Worm (Caenorhabditis elegans): ENCODE results near the gene T19C3.4.

The T19C3.4 gene

ce11 chrIII:617467-617866 lies 2.6 kb downstream of the T19C3.4 start, which contains the start of gene T19C3.2:
Gene T19C3.2, minus strand, starts transcription at chrIII:617567.
- TF ChIP-seq ceh-16 (tag; optimal IDR thresholded peaks at IDR 0.05) (no peak), fkh-10 (GFP tag; optimal IDR thresholded peaks at IDR 0.05) (no peak), skn-1 (tag; optimal IDR thresholded peaks at IDR 0.05) (no peak), pqm-1 (tag; optimal IDR thresholded peaks at IDR 0.05) (no peak), elt-3 (tag; optimal IDR thresholded peaks at IDR 0.05) (no peak), nhr-25 (tag; optimal IDR thresholded peaks at IDR 0.05) (no peak), mdl-1 (tag; optimal IDR thresholded peaks at IDR 0.05) (no peak)

ce11 chrIII:614447-614846 lies 5.6 kb downstream of the T19C3.4 start, which contains the start of gene T19C3.3:
Gene T19C3.3, minus strand, starts transcription at chrIII:614547.
- TF ChIP-seq nhr-28 (tag; optimal IDR thresholded peaks at IDR 0.05), result no peak

- TF ChIP-seq nhr-28 (tag; optimal IDR thresholded peaks at IDR 0.05), result no peak
These were observed 7.3 kb downstream of the T19C3.4 start for ce11 chrIII:612759-613158.

- no peak for TF ChIP-seq ztf-4 (tag; optimal IDR thresholded peaks at IDR 0.05)
- no peak for TF ChIP-seq unc-39 (tag; optimal IDR thresholded peaks at IDR 0.05)
- no peak for TF ChIP-seq nhr-23 (tag; optimal IDR thresholded peaks at IDR 0.05)
- TF ChIP-seq ceh-28 (tag; optimal IDR thresholded peaks at IDR 0.05), result no peak
- no peak for TF ChIP-seq tbx-2 (tag; optimal IDR thresholded peaks at IDR 0.05)
- TF ChIP-seq egl-5 (tag; optimal IDR thresholded peaks at IDR 0.05), result no peak
- TF ChIP-seq ceh-9 (tag; optimal IDR thresholded peaks at IDR 0.05), result no peak
- no peak for TF ChIP-seq lin-15B (tag; optimal IDR thresholded peaks at IDR 0.05)
- TF ChIP-seq nhr-77 (tag; optimal IDR thresholded peaks at IDR 0.05), result no peak
- TF ChIP-seq fos-1 (tag; optimal IDR thresholded peaks at IDR 0.05), result no peak
- TF ChIP-seq ZK546.5 (tag; optimal IDR thresholded peaks at IDR 0.05), result no peak
- TF ChIP-seq mdl-1 (tag; optimal IDR thresholded peaks at IDR 0.05), result no peak
- TF ChIP-seq unc-62 (GFP tag; optimal IDR thresholded peaks at IDR 0.05), result no peak
- TF ChIP-seq elt-1 (tag; optimal IDR thresholded peaks at IDR 0.05), result no peak
- TF ChIP-seq elt-2 (tag; optimal IDR thresholded peaks at IDR 0.05), result no peak
- no peak for TF ChIP-seq nhr-28 (tag; optimal IDR thresholded peaks at IDR 0.05)
These were observed 8.2 kb downstream of the T19C3.4 start for ce11 chrIII:611900-612299.

- no peak for TF ChIP-seq nhr-77 (tag; optimal IDR thresholded peaks at IDR 0.05)
- TF ChIP-seq pqm-1 (tag; optimal IDR thresholded peaks at IDR 0.05), result no peak
- no peak for TF ChIP-seq nhr-12 (tag; optimal IDR thresholded peaks at IDR 0.05)
- TF ChIP-seq lin-15B (tag; optimal IDR thresholded peaks at IDR 0.05), result no peak
- no peak for TF ChIP-seq elt-3 (tag; optimal IDR thresholded peaks at IDR 0.05)
- TF ChIP-seq nfya-1 (tag; optimal IDR thresholded peaks at IDR 0.05; ENCODE audit: insufficient read depth), result no peak
- no peak for TF ChIP-seq nhr-43 (tag; optimal IDR thresholded peaks at IDR 0.05; ENCODE audit: poor library complexity, severe bottlenecking)
- TF ChIP-seq mml-1 (tag; optimal IDR thresholded peaks at IDR 0.05), result no peak
- TF ChIP-seq eor-1 (tag; optimal IDR thresholded peaks at IDR 0.05), result no peak
These were observed 10.5 kb downstream of the T19C3.4 start, which contains the start of gene best-17 for ce11 chrIII:609549-609948. Gene best-17, minus strand, starts transcription at chrIII:609649.

- TF ChIP-seq mml-1 (tag; optimal IDR thresholded peaks at IDR 0.05) (no peak), egl-27 (tag; optimal IDR thresholded peaks at IDR 0.05) (no peak), lsy-12 (tag; optimal IDR thresholded peaks at IDR 0.05) (no peak), nhr-25 (tag; optimal IDR thresholded peaks at IDR 0.05) (no peak), nhr-77 (tag; optimal IDR thresholded peaks at IDR 0.05) (no peak), ceh-9 (tag; optimal IDR thresholded peaks at IDR 0.05) (no peak), daf-12 (tag; optimal IDR thresholded peaks at IDR 0.05) (no peak), lin-15B (tag; optimal IDR thresholded peaks at IDR 0.05) (no peak), elt-1 (tag; optimal IDR thresholded peaks at IDR 0.05) (no peak), elt-2 (tag; optimal IDR thresholded peaks at IDR 0.05) (no peak)
These were observed 14.5 kb downstream of the T19C3.4 start, which contains the start of the genes Y55B1AR.4 and ttr-7 for ce11 chrIII:605415-606054. Gene Y55B1AR.4, minus strand, starts transcription at chrIII:605515. Gene ttr-7, plus strand, starts transcription at chrIII:606004.
